Fruit fly (Drosophila melanogaster) whole organism, embryonic: ENCODE measurements around the gene CG32040.
A peak's percentile ranks its signal among the peaks of the same experiment; 100 is the strongest.

Experiments
- Atf3 ChIP-seq: fragments of 200-800 bp; sonication (Bioruptor generic); optimal IDR thresholded peaks from 3 replicates; lab custom pipeline; 2016; ENCODE audit warnings: missing biosample characterization, missing genetic modification characterization
- CG11093 ChIP-seq: fragments of 200-800 bp; sonication (Bioruptor generic); IDR thresholded peaks from 3 replicates; pipeline ENCODE4 v1.3.6; 2022; ENCODE audit warnings: missing biosample characterization, missing genetic modification characterization
- CG12155 ChIP-seq: fragments of 200-800 bp; sonication (Bioruptor generic); optimal IDR thresholded peaks from 3 replicates; lab custom pipeline; 2016; ENCODE audit warnings: missing biosample characterization, missing genetic modification characterization
- CG12391 ChIP-seq: fragments of 200-800 bp; sonication (Bioruptor generic); optimal IDR thresholded peaks from 3 replicates; lab custom pipeline; 2018; ENCODE audit warnings: missing biosample characterization, mild to moderate bottlenecking, missing genetic modification characterization, moderate library complexity
- CG13296 ChIP-seq: fragments of 200-800 bp; sonication (Bioruptor generic); optimal IDR thresholded peaks from 3 replicates; lab custom pipeline; 2018; ENCODE audit warnings: missing biosample characterization, mild to moderate bottlenecking, missing genetic modification characterization
- CG14667 ChIP-seq: fragments of 200-800 bp; sonication (Bioruptor generic); IDR thresholded peaks from 2 replicates; pipeline ENCODE4 v1.3.6; 2022; ENCODE audit warnings: missing biosample characterization, missing genetic modification characterization
- CG15514 ChIP-seq: fragments of 200-800 bp; sonication (Bioruptor generic); optimal IDR thresholded peaks from 3 replicates; lab custom pipeline; 2017; ENCODE audit warnings: missing biosample characterization, missing genetic modification characterization, mild to moderate bottlenecking, moderate library complexity, missing genetic modification reagents
- CG16863 ChIP-seq: fragments of 200-800 bp; sonication (Bioruptor generic); optimal IDR thresholded peaks from 3 replicates; lab custom pipeline; 2016; ENCODE audit warnings: missing biosample characterization, missing genetic modification characterization
- CG17912 ChIP-seq: fragments of 200-800 bp; sonication (Bioruptor generic); optimal IDR thresholded peaks from 2 replicates; lab custom pipeline; 2018; ENCODE audit warnings: missing biosample characterization, mild to moderate bottlenecking, missing genetic modification characterization
- CG3065 ChIP-seq: fragments of 200-800 bp; sonication (Bioruptor generic); optimal IDR thresholded peaks from 2 replicates; lab custom pipeline; 2016; ENCODE audit warnings: missing biosample characterization, missing genetic modification characterization
- CG3163 ChIP-seq: fragments of 200-800 bp; sonication (Bioruptor generic); optimal IDR thresholded peaks from 3 replicates; lab custom pipeline; 2016; ENCODE audit warnings: missing biosample characterization, missing genetic modification characterization
- CG3726 ChIP-seq: fragments of 200-800 bp; sonication (Bioruptor generic); IDR thresholded peaks from 3 replicates; pipeline ENCODE4, ENCODE4 v1.3.6; 2022; ENCODE audit warnings: missing biosample characterization, missing genetic modification characterization
- CG3995 ChIP-seq: fragments of 200-800 bp; sonication (Bioruptor generic); optimal IDR thresholded peaks from 3 replicates; lab custom pipeline; 2016; ENCODE audit warnings: missing biosample characterization, missing genetic modification characterization
- CG4328 ChIP-seq: fragments of 200-800 bp; sonication (Bioruptor generic); optimal IDR thresholded peaks from 3 replicates; lab custom pipeline; 2017; ENCODE audit warnings: missing biosample characterization, missing genetic modification reagents, missing genetic modification characterization
- CG4404 ChIP-seq: fragments of 200-800 bp; sonication (Bioruptor generic); IDR thresholded peaks from 2 replicates; pipeline ENCODE4 v1.3.6; 2022; ENCODE audit warnings: missing biosample characterization, missing genetic modification characterization
- CG4617 ChIP-seq: fragments of 200-800 bp; sonication (Bioruptor generic); optimal IDR thresholded peaks from 3 replicates; lab custom pipeline; 2016; ENCODE audit warnings: missing biosample characterization, missing genetic modification characterization, borderline replicate concordance
- CG6689 ChIP-seq: fragments of 200-800 bp; sonication (Bioruptor generic); IDR thresholded peaks from 2 replicates; pipeline ENCODE4 v1.3.6; 2022; ENCODE audit warnings: missing biosample characterization, missing genetic modification characterization
- CG9609 ChIP-seq: fragments of 200-800 bp; sonication (Bioruptor generic); optimal IDR thresholded peaks from 3 replicates; lab custom pipeline; 2016; ENCODE audit warnings: missing biosample characterization, missing genetic modification characterization
- Dad ChIP-seq: fragments of 200-800 bp; sonication (Bioruptor generic); optimal IDR thresholded peaks from 3 replicates; lab custom pipeline; 2016; ENCODE audit warnings: missing biosample characterization, missing genetic modification characterization
- Hey ChIP-seq: fragments of 200-800 bp; sonication (Bioruptor generic); optimal IDR thresholded peaks from 3 replicates; lab custom pipeline; 2018; ENCODE audit warnings: missing biosample characterization, mild to moderate bottlenecking, missing genetic modification characterization
- Hmr ChIP-seq: fragments of 200-800 bp; sonication (Bioruptor generic); optimal IDR thresholded peaks from 3 replicates; lab custom pipeline; 2017; ENCODE audit warnings: mild to moderate bottlenecking, missing biosample characterization, missing genetic modification reagents, missing genetic modification characterization
- NC2α ChIP-seq: fragments of 200-800 bp; sonication (Bioruptor generic); optimal IDR thresholded peaks from 2 replicates; lab custom pipeline; 2016; ENCODE audit warnings: missing biosample characterization, missing genetic modification characterization
- NK7.1 ChIP-seq: fragments of 200-800 bp; sonication (Bioruptor generic); optimal IDR thresholded peaks from 3 replicates; lab custom pipeline; 2016; ENCODE audit warnings: missing biosample characterization, missing genetic modification characterization
- Pdp1 ChIP-seq, 2 experiments: fragments of 200-800 bp; sonication (Bioruptor generic); optimal IDR thresholded peaks; 3 replicates each; lab custom pipeline; 2016; ENCODE audit warnings: missing biosample characterization in 2 of 2, missing genetic modification characterization in 2 of 2, mild to moderate bottlenecking in 1 of 2, moderate library complexity in 1 of 2
- Usf ChIP-seq: fragments of 200-800 bp; sonication (Bioruptor generic); optimal IDR thresholded peaks from 2 replicates; lab custom pipeline; 2017; ENCODE audit warnings: missing genotype, missing biosample characterization, missing genetic modification characterization
- chinmo ChIP-seq: fragments of 200-800 bp; sonication (Bioruptor generic); IDR thresholded peaks from 4 replicates; pipeline ENCODE4 v1.3.6; 2022; ENCODE audit warnings: missing biosample characterization, missing genetic modification characterization; ENCODE audit not compliant: partially characterized antibody
- chn ChIP-seq: fragments of 200-800 bp; sonication (Bioruptor generic); optimal IDR thresholded peaks from 2 replicates; lab custom pipeline; 2016; ENCODE audit warnings: missing biosample characterization, missing genetic modification characterization
- corto ChIP-seq: fragments of 200-800 bp; sonication (Bioruptor generic); optimal IDR thresholded peaks from 2 replicates; lab custom pipeline; 2016; ENCODE audit warnings: missing biosample characterization, mild to moderate bottlenecking, missing genetic modification characterization, moderate library complexity
- cwo ChIP-seq: fragments of 200-800 bp; sonication (Bioruptor generic); optimal IDR thresholded peaks from 3 replicates; lab custom pipeline; 2017; ENCODE audit warnings: missing biosample characterization, missing genetic modification characterization, mild to moderate bottlenecking, moderate library complexity, missing genetic modification reagents
- dati ChIP-seq: fragments of 200-800 bp; sonication (Bioruptor generic); IDR thresholded peaks from 2 replicates; pipeline ENCODE4 v1.3.6; 2022; ENCODE audit warnings: missing biosample characterization, missing genetic modification characterization
- gem ChIP-seq: fragments of 200-800 bp; sonication (Bioruptor generic); optimal IDR thresholded peaks from 2 replicates; lab custom pipeline; 2019; ENCODE audit warnings: missing biosample characterization, mild to moderate bottlenecking, missing genetic modification characterization, moderate library complexity
- grn ChIP-seq: fragments of 200-800 bp; sonication (Bioruptor generic); optimal IDR thresholded peaks from 3 replicates; lab custom pipeline; 2017; ENCODE audit warnings: missing biosample characterization, missing genetic modification characterization
- hkb ChIP-seq, 2 experiments: fragments of 200-800 bp in 1 of 2; fragments of >200 bp in 1 of 2; sonication (Bioruptor generic) in 1 of 2; IDR thresholded peaks in 1 of 2; optimal IDR thresholded peaks in 1 of 2; 2 replicates each; pipeline versions ENCODE4 v1.3.6 to Lab custom; 2017 to 2022; ENCODE audit warnings: missing biosample characterization in 1 of 2, missing genetic modification characterization in 1 of 2
- jigr1 ChIP-seq: fragments of 200-800 bp; sonication (Bioruptor generic); IDR thresholded peaks from 3 replicates; pipeline ENCODE4 v1.3.6; 2022; ENCODE audit warnings: missing biosample characterization, missing genetic modification characterization
- nom ChIP-seq: fragments of 200-800 bp; sonication (Bioruptor generic); optimal IDR thresholded peaks from 2 replicates; lab custom pipeline; 2017; ENCODE audit warnings: missing biosample characterization, missing genetic modification characterization, mild to moderate bottlenecking, moderate library complexity, missing genetic modification reagents
- oc ChIP-seq: fragments of 200-800 bp; sonication (Bioruptor generic); optimal IDR thresholded peaks from 2 replicates; lab custom pipeline; 2018; ENCODE audit warnings: missing biosample characterization, mild to moderate bottlenecking, missing genetic modification characterization, moderate library complexity
- pan ChIP-seq, 4 experiments: fragments of >200 bp in 3 of 4; fragments of 200-800 bp in 1 of 4; sonication (Bioruptor generic) in 1 of 4; optimal IDR thresholded peaks in 3 of 4; IDR thresholded peaks in 1 of 4; 2 replicates each; pipeline versions ENCODE4 v1.3.6 to Lab custom; 2017 to 2022; ENCODE audit warnings: missing biosample characterization in 2 of 4, missing genetic modification characterization in 2 of 4, mixed read lengths in 1 of 4
- pnt ChIP-seq: fragments of 200-800 bp; sonication (Bioruptor generic); optimal IDR thresholded peaks from 3 replicates; lab custom pipeline; 2016; ENCODE audit warnings: missing biosample characterization, missing genetic modification characterization
- pum ChIP-seq: fragments of 200-800 bp; sonication (Bioruptor generic); optimal IDR thresholded peaks from 2 replicates; lab custom pipeline; 2016; ENCODE audit warnings: missing biosample characterization, missing genetic modification characterization
- slou ChIP-seq: fragments of 200-800 bp; sonication (Bioruptor generic); optimal IDR thresholded peaks from 3 replicates; lab custom pipeline; 2016; ENCODE audit warnings: missing biosample characterization, missing genetic modification characterization
- sqz ChIP-seq: fragments of 200-800 bp; sonication (Bioruptor generic); optimal IDR thresholded peaks from 3 replicates; lab custom pipeline; 2018; ENCODE audit warnings: missing biosample characterization, mild to moderate bottlenecking, missing genetic modification characterization
- sr ChIP-seq: fragments of 200-800 bp; sonication (Bioruptor generic); IDR thresholded peaks from 3 replicates; pipeline ENCODE4 v1.3.6; 2022; ENCODE audit warnings: missing biosample characterization, missing genetic modification characterization
- sug ChIP-seq: fragments of 200-800 bp; optimal IDR thresholded peaks from 2 replicates; lab custom pipeline; 2019; ENCODE audit warnings: missing biosample characterization, mild to moderate bottlenecking, missing genetic modification characterization, moderate library complexity
- trem ChIP-seq: fragments of 200-800 bp; optimal IDR thresholded peaks from 3 replicates; lab custom pipeline; 2019; ENCODE audit warnings: missing biosample characterization, mild to moderate bottlenecking, missing genetic modification characterization, moderate library complexity
- unc-4 ChIP-seq: fragments of 200-800 bp; sonication (Bioruptor generic); IDR thresholded peaks from 2 replicates; pipeline ENCODE4 v1.3.6; 2022; ENCODE audit warnings: missing biosample characterization, missing genetic modification characterization; ENCODE audit not compliant: partially characterized antibody
- wek ChIP-seq: fragments of 200-800 bp; sonication (Bioruptor generic); optimal IDR thresholded peaks from 3 replicates; lab custom pipeline; 2018; ENCODE audit warnings: missing biosample characterization, mild to moderate bottlenecking, missing genetic modification characterization, moderate library complexity
- zen2 ChIP-seq: fragments of 200-800 bp; sonication (Bioruptor generic); IDR thresholded peaks from 3 replicates; pipeline ENCODE4 v1.3.6; 2022; ENCODE audit warnings: missing biosample characterization, missing genetic modification characterization; ENCODE audit not compliant: partially characterized antibody

Gene CG32040

dm6 chr3L:9383345-9384075 lies 29.7 kb downstream of the CG32040 start, which contains the start of gene Hsp27 (continued):
- peak; percentile 96 for TF ChIP-seq trem (tag; lab: Kevin White, UChicago)
- TF ChIP-seq CG4617: peak; percentile 96
- TF ChIP-seq NK7.1 (GFP tag; lab: Kevin White, UChicago): peak; percentile 93
- peak; percentile 95 for TF ChIP-seq CG13296
- TF ChIP-seq CG11093 (GFP tag; lab: Robert Waterston, UW): peak; percentile 98
- peak; percentile 84 for TF ChIP-seq CG4328 (GFP tag; lab: Kevin White, UChicago)
- peak; percentile 98 for TF ChIP-seq Hmr
- TF ChIP-seq oc (tag; lab: Kevin White, UChicago): peak; percentile 99
- no peak for TF ChIP-seq chinmo
- TF ChIP-seq hkb (optimal IDR thresholded peaks at IDR 0.05; lab: Kevin White, UChicago): no peak
- peak; percentile 99 for TF ChIP-seq hkb (GFP tag; IDR thresholded peaks at IDR 0.05; lab: Robert Waterston, UW)
- TF ChIP-seq sr (GFP tag; lab: Robert Waterston, UW): peak; percentile 97
- TF ChIP-seq pan (optimal IDR thresholded peaks at IDR 0.05; lab: Kevin White, UChicago): no peak
- TF ChIP-seq pan (GFP tag; optimal IDR thresholded peaks at IDR 0.05 in 1 of 2, IDR thresholded peaks at IDR 0.05 in 1 of 2): peak in 1 of 2 experiments; percentile 99
- peak; percentile 99 for TF ChIP-seq gem (tag; lab: Kevin White, UChicago)
- TF ChIP-seq slou (GFP tag; lab: Kevin White, UChicago): peak; percentile 97
- peak; percentile 96 for TF ChIP-seq dati (GFP tag; lab: Robert Waterston, UW)
- peak; percentile 96 for TF ChIP-seq Dad (GFP tag; lab: Kevin White, UChicago)
- TF ChIP-seq nom: peak; percentile 98
- peak; percentile 96 for TF ChIP-seq chn (GFP tag; lab: Kevin White, UChicago)
- peak; percentile 54 for TF ChIP-seq CG17912 (GFP tag; lab: Kevin White, UChicago)
- TF ChIP-seq sqz: peak; percentile 93
- peak; percentile 93 for TF ChIP-seq CG15514 (GFP tag; lab: Kevin White, UChicago)
- TF ChIP-seq grn (GFP tag; lab: Kevin White, UChicago): peak; percentile 86
- peak; percentile 87 for TF ChIP-seq CG16863 (GFP tag; lab: Kevin White, UChicago)
- peak; percentile 96 for TF ChIP-seq Usf (GFP tag; lab: Kevin White, UChicago)
- TF ChIP-seq jigr1: peak; percentile 98
- TF ChIP-seq pnt: peak; percentile 96
- peak; percentile 98 for TF ChIP-seq CG12391 (tag; lab: Kevin White, UChicago)
- TF ChIP-seq CG3163: peak; percentile 69
- TF ChIP-seq Hey (tag; lab: Kevin White, UChicago): peak; percentile 56
- TF ChIP-seq sug (tag; lab: Kevin White, UChicago): peak; percentile 87
- peak; percentile 80 for TF ChIP-seq CG3995 (GFP tag; lab: Kevin White, UChicago)
- peak; percentile 98 for TF ChIP-seq CG3726 (GFP tag; lab: Robert Waterston, UW)
- peak; percentile 99 for TF ChIP-seq CG4404
- TF ChIP-seq CG12155 (GFP tag; lab: Kevin White, UChicago): peak; percentile 96
- TF ChIP-seq unc-4 (GFP tag; lab: Robert Waterston, UW): no peak
- TF ChIP-seq Atf3 (GFP tag; lab: Kevin White, UChicago): peak; percentile 74
- peak; percentile 94 for TF ChIP-seq pum (GFP tag; lab: Kevin White, UChicago)
- peak; percentile 97 for TF ChIP-seq cwo (GFP tag; lab: Kevin White, UChicago)
- peak; percentile 65 for TF ChIP-seq NC2α (GFP tag; lab: Kevin White, UChicago)
- TF ChIP-seq CG3065 (GFP tag; lab: Kevin White, UChicago): peak; percentile 95
- TF ChIP-seq CG14667: peak; percentile 98
- TF ChIP-seq CG6689: peak; percentile 99
- no peak for TF ChIP-seq zen2
- peak; percentile 80 for TF ChIP-seq wek (GFP tag; lab: Kevin White, UChicago)
- TF ChIP-seq CG9609 (GFP tag; lab: Kevin White, UChicago): peak; percentile 88
- TF ChIP-seq corto: peak; percentile 100
- peak; percentile 96 to 99 for TF ChIP-seq Pdp1 (GFP tag; optimal IDR thresholded peaks at IDR 0.05; lab: Kevin White, UChicago)
